Worm (Caenorhabditis elegans) whole organism, mixed stage, embryonic: ENCODE data around the gene mett-10.

ENCODE experiments used
- blmp-1 ChIP-seq: fragments of 150-350 bp; optimal IDR thresholded peaks from 2 replicates; lab custom pipeline; 2014; ENCODE audit warnings: missing biosample characterization, missing genetic modification characterization
- ztf-11 ChIP-seq: fragments of 150-350 bp; optimal IDR thresholded peaks from 2 replicates; lab custom pipeline; 2014; ENCODE audit warnings: missing biosample characterization, missing genetic modification characterization

DNA sequence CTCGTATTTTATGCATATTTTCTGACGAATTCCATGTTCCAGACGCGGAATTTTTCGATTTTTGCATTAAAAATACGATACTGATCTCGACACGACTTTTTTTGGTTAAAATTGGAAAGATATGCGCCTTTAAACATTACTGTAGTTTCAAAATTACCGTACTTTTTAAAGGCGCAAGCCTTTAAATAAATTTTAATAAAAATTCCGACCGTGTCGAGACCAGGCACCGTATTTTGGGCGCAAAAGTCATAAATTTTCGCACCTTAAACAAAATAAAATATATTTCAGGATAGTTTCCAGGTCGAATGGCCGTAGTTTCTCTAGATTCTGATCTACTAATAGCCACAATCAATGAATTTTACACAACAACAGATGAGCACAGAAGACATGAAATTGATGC, 45.6 kb upstream of the mett-10 start, which contains the start of gene T16G12.6:
- TF ChIP-seq blmp-1 (tag; lab: Kevin White, UChicago) (no peak), ztf-11 (tag; lab: Kevin White, UChicago) (no peak)
